Fruit fly (Drosophila melanogaster): ENCODE results near the gene CG14321.
A peak's percentile ranks its signal among the peaks of the same experiment; 100 is the strongest.

Gene CG14321

dm6 chr3R:17718051-17718693 is 15.2 kb upstream of the CG14321 start, which contains the start of gene osa (continued):
- TF ChIP-seq CG6791 (GFP tag; IDR thresholded peaks at IDR 0.05; ENCODE audit: partially characterized antibody) = no peak
- TF ChIP-seq Nf-YC (tag; optimal IDR thresholded peaks at IDR 0.05) = no peak
- peak; percentile 35 for TF ChIP-seq CG10267 (tag; optimal IDR thresholded peaks at IDR 0.05)
- peak; percentile 3 for TF ChIP-seq dmrt99B (tag; optimal IDR thresholded peaks at IDR 0.05)
- TF ChIP-seq CG42726 (GFP tag; IDR thresholded peaks at IDR 0.05; ENCODE audit: partially characterized antibody) = no peak
- peak; percentile 90 for TF ChIP-seq CG12155 (GFP tag; optimal IDR thresholded peaks at IDR 0.05)
- TF ChIP-seq CG17361 (GFP tag; IDR thresholded peaks at IDR 0.05) = no peak
- TF ChIP-seq CG2116 (GFP tag; optimal IDR thresholded peaks at IDR 0.05) = peak; percentile 92
- no peak for TF ChIP-seq CG15011 (GFP tag; optimal IDR thresholded peaks at IDR 0.05)
- peak; percentile 58 for TF ChIP-seq gfzf (GFP tag; optimal IDR thresholded peaks at IDR 0.05)
- TF ChIP-seq CG6765 (GFP tag; optimal IDR thresholded peaks at IDR 0.05) = no peak

dm6 chr3R:17718760-17719625 is 14.4 kb upstream of the CG14321 start, which contains the start of gene Pxt:
TSS of gene Pxt (plus strand) at chr3R:17719454.
- TF ChIP-seq pnt (GFP tag; optimal IDR thresholded peaks at IDR 0.05) (no peak), CG18476 (GFP tag; optimal IDR thresholded peaks at IDR 0.05) (no peak), CG11560 (tag; IDR thresholded peaks at IDR 0.05) (peak; percentile 96), bbx (GFP tag; IDR thresholded peaks at IDR 0.05; ENCODE audit: partially characterized antibody) (peak; percentile 22), ash1 (GFP tag; optimal IDR thresholded peaks at IDR 0.05) (no peak), run (tag; optimal IDR thresholded peaks at IDR 0.05) (no peak), CG9932 (GFP tag; IDR thresholded peaks at IDR 0.05) (no peak), CG12219 (GFP tag; optimal IDR thresholded peaks at IDR 0.05) (no peak), ase (GFP tag; IDR thresholded peaks at IDR 0.05) (no peak), CG12744 (GFP tag; optimal IDR thresholded peaks at IDR 0.05) (no peak), CG2875 (GFP tag; optimal IDR thresholded peaks at IDR 0.05) (no peak), CG9437 (GFP tag; optimal IDR thresholded peaks at IDR 0.05) (peak; percentile 93), z (GFP tag; IDR thresholded peaks at IDR 0.05) (no peak), CG6689 (GFP tag; IDR thresholded peaks at IDR 0.05) (no peak), CG18599 (GFP tag; optimal IDR thresholded peaks at IDR 0.05) (no peak), CG6254 (GFP tag; optimal IDR thresholded peaks at IDR 0.05) (no peak), slou (GFP tag; optimal IDR thresholded peaks at IDR 0.05) (no peak), CG17361 (GFP tag; IDR thresholded peaks at IDR 0.05) (no peak), CG9609 (GFP tag; optimal IDR thresholded peaks at IDR 0.05) (no peak), CG18011 (GFP tag; optimal IDR thresholded peaks at IDR 0.05) (no peak), CG11085 (GFP tag; IDR thresholded peaks at IDR 0.05) (no peak), CG17612 (GFP tag; IDR thresholded peaks at IDR 0.05) (no peak), Sox100B (GFP tag; optimal IDR thresholded peaks at IDR 0.05) (peak; percentile 8), Oli (tag; optimal IDR thresholded peaks at IDR 0.05) (no peak), CG11696 (GFP tag; IDR thresholded peaks at IDR 0.05) (no peak), cato (GFP tag; optimal IDR thresholded peaks at IDR 0.05; ENCODE audit: borderline replicate concordance) (no peak), CG5180 (GFP tag; optimal IDR thresholded peaks at IDR 0.05) (no peak), CG7928 (GFP tag; optimal IDR thresholded peaks at IDR 0.05) (no peak), Chrac-16 (GFP tag; optimal IDR thresholded peaks at IDR 0.05) (no peak), dimm (GFP tag; IDR thresholded peaks at IDR 0.05) (no peak), gcm2 (GFP tag; optimal IDR thresholded peaks at IDR 0.05) (no peak), CG15601 (tag; optimal IDR thresholded peaks at IDR 0.05) (peak; percentile 27), CG3838 (GFP tag; optimal IDR thresholded peaks at IDR 0.05) (no peak), CG7963 (GFP tag; IDR thresholded peaks at IDR 0.05; ENCODE audit: partially characterized antibody) (no peak), Atf3 (GFP tag; optimal IDR thresholded peaks at IDR 0.05) (no peak), br (optimal IDR thresholded peaks at IDR 0.05) (no peak), CG3995 (GFP tag; optimal IDR thresholded peaks at IDR 0.05) (no peak)
